Fruit fly (Drosophila melanogaster): Measurements from ENCODE around the gene CG31549.
A peak's percentile ranks its signal among the peaks of the same experiment; 100 is the strongest.

The CG31549 gene

DNA sequence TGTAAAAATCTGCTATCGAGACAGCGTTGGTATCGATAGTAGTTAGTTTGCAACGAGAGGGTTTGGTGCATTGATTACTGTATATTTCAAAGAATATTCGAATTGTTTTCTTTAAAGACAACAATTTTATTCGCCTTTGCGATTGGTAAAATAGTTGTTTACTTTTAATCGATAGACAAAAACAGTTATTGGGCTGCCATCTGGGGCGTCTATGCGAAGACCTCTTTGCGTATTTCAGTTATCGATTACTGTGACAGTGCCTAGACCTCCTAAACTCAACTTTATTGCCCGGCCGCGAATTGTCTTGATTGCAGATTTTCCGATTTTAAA lies 18.9 kb upstream of the CG31549 start, which contains the start of gene Atu:
Gene Atu (plus strand): TSS at position 245 of the 330 bp plus-strand sequence.
- TF ChIP-seq noc (tag; optimal IDR thresholded peaks at IDR 0.05): no peak

DNA sequence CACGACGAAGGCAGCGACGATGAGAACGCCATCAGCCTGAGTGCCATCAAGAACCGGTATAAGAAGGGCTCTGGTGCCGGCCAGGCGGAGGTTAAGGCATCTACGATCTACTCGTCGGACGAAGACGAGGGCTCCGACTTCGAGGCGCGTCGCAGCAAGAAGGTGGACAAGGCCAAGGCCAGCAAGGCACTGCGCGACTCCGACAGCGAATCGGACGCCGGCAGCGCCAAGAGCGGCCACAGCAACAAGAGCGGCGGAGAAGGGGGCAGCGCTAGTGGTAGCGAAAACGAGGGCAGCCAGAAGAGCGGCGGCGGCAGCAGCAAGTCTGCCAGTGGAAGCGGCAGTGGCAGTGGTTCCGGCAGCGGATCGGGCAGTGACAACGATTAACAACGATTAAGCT lies 16.5 kb upstream of the CG31549 start:
- no peak for TF ChIP-seq noc (tag; optimal IDR thresholded peaks at IDR 0.05)

DNA sequence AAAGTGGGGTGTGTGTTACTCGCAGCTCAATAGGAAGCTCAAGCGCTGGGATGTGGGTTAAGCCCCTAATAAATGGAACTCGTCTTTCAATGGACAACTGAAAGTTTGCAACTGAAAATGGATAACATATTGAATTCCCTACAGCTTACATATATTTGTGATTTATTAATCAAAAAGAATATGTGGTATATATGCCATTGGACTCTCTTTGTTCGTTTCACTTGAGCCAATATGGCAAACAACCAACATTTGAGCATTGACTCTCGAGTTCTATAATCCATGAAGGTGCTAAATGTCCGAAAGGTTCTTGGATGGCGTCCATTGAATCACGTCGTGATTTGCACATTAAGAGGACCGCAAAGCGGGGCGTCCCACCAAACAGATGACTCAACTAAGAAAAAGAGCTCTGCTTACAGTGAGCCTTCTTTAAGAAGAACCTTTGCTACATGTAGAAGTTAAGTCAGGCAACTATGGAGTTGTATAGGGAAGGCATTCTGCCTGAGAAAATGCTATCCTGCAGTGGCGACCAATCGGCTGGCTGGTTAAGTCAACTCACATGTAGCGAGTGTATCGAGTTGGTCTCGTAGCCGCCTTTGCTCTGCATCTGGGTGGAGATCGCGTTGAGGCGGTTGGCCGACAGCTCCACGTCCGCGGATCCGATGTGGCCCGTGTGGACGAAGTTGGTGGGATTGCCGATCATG lies 13.9 kb upstream of the CG31549 start:
- TF ChIP-seq noc (tag; optimal IDR thresholded peaks at IDR 0.05): no peak

DNA sequence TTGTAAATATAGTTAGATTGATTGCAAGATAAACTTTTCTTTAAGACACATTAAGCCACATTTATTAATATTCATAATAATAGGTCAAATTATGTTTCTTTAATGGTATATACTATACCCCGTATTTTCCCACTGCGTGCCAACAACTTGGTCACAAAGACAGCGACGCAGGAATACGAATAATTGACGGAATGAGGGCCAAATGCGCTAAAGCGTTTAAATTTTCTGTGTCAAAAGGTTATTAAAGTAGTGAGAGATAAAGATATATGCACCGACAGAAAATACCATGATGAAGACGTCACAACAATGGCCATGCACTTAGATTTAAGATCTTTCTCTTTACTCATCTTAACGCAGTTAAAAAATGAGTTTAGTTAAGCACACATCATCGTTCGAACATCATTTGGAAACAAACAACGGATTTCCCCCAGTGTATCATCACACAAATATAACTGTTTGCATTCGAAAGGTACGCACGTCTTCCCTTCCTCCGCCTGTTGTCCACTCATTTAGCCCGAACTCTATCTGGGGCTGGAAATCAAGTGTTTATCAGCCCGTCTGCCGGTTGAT lies 11.5 kb upstream of the CG31549 start:
- TF ChIP-seq noc (tag; optimal IDR thresholded peaks at IDR 0.05): peak; percentile 76

DNA sequence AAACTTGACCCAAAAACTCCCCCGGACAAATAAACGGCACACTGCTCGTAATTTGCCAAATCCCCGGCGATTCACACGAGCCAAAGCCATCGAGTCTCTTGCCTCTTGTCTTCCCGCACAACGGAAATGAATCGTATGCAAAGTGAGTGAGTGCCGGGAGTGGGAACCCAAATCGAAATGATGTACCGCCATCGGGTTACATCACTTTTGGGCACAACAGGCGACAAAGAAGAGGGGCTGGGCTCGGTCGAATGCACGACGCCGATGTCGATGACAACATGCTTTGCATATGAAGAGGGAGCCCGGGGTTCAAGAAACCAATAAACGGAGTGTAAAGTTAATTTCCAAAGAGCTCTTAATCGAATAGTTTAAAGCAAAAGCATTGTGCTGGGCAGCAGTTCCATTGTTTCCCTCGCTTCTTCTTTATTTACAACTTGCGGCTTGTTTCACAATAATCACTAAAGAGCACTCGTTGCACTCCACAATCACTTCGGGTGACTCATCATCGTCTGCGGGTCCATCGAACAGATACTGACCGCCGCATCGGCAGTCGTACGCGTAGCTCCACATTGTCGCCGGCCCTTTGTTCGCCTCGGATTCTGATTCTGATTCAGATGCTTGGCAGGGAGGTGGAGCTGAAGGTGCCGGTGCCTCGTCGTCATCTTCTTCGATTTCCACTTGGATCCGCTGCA lies 10.1 kb upstream of the CG31549 start:
- no peak for TF ChIP-seq noc (tag; optimal IDR thresholded peaks at IDR 0.05)

dm6 chr3R:5622406-5622752 lies 9.6 kb upstream of the CG31549 start:
- no peak for TF ChIP-seq noc (tag; optimal IDR thresholded peaks at IDR 0.05)

DNA sequence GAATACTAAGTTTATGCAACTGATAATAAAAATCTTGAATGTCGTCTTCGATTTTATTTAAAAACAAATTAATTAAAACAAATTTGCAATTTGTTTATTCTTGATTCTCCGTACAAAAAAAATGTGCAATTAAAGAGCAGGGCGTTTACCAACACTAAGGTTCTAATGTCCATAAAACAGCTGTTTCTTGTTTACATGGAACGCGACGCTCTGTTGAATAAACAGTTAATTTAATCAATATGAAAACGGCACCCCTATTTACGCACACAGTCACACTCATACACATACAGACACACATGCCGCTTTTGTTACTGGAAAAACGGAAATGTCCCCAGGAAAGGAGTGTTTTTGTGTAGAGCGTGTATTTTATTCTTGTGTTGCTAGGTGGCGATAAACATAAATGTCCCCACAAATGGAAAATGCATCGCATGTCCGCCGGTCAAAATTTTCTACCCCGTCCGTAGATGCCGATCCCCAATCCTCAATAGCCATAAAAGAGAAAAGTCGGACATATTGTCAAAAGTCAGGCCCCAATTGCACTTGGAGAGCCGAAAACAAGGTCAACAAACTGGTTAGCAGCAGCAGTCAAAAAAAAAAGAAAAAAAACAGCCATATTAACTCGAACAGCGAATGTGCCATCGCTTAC lies 8.9 kb upstream of the CG31549 start:
- TF ChIP-seq noc (tag; optimal IDR thresholded peaks at IDR 0.05): peak; percentile 46

- peak; percentile 80 for TF ChIP-seq noc (tag; optimal IDR thresholded peaks at IDR 0.05)
These were observed 7.7 kb upstream of the CG31549 start, which contains the start of the genes Dph4, Spec2 and RpL13A for dm6 chr3R:5624115-5624878. Gene Dph4, minus strand, starts transcription at chr3R:5624125. Gene Spec2, minus strand, starts transcription at chr3R:5624125. Gene RpL13A, plus strand, starts transcription at chr3R:5624474.

- no peak for TF ChIP-seq noc (tag; optimal IDR thresholded peaks at IDR 0.05)
These were observed 4.4 kb upstream of the CG31549 start, which contains the start of gene CG31551 for dm6 chr3R:5627552-5627951. Gene CG31551, plus strand, starts transcription at chr3R:5627852.

DNA sequence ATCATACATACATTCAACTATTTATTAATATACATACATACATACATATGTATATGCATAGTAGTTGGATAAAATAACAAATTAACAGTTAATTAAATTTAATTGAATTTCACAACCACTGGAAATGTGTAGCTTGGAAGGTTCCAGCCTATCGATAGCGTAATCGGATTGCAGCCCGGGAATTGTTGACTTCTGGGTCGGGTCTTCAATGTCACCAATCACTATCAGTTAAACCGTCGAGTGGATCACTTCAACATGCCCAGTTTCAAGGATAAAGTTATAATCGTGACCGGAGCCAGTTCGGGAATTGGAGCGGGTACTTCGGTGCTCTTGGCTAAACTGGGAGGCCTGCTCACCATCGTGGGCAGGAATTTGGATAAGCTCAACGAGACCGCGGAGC lies 1.4 kb downstream of the CG31549 start, which contains the start of gene CG12171:
Gene CG12171 (plus strand): TSS at position 191 of the 400 bp plus-strand sequence.
- TF ChIP-seq noc (tag; optimal IDR thresholded peaks at IDR 0.05): peak; percentile 18

DNA sequence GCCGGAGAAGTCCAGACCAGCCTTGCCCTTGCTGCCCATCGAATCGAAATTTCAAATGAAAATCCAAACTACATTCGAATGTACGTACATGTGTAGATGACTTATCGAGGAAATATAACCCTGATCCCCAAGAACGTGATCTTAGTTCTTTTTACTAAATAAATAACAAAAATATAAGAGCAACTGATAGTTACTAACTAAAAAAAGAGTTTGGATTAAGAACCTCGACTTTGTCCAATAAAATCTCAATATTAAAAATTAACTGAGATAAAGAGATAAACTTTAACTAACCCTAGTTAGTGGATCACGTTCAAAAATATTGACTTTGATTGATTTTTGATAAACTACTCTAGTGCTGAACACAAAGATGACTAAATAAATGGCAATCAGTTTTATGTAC lies 3.5 kb downstream of the CG31549 start, which contains the start of gene CG31546:
Gene CG31546 (minus strand): TSS at position 101 of the 400 bp plus-strand sequence.
- TF ChIP-seq noc (tag; optimal IDR thresholded peaks at IDR 0.05): no peak

DNA sequence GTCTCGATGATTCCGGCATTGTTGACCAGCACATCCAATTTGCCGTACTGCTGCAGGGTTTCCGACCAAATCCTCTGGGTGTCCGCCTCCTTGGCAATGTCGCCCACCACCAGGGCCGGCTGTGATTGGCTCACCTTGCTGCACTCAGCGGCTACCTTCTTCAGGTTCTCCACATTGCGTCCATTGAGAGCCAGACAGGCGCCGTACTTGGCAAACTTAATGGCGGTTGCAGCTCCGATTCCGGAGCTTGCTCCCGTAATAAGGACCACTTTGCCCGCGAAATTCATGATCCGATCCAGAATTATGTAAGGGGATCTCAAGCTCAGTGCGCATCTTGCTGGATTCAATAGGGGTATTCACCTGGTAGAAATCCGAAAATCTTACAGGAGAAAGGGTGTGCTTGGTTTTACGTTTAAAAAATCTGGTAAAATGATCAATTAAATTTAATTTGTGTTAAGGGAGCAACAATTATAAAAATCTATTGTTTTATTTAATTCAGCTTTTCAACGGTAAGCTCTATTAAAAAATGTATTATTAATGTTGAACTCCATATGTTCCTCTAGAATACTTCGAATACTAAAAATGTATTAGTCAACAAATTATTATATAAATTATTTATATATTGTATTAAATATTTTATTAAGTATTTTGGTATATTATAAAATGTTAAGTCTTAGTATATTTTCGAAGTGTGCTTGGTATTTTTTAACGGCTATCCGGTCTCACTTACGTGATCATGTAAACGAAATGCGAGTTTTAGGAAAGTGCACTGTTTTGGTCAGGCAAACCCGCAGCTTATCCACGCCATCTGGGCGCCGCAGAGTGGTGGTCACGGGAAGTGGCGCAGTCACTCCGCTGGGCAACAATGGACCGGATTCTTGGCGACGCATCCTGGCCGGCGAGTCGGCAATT lies 4.8 kb downstream of the CG31549 start, which contains the start of the genes CG31548 and CG12170:
Gene CG31548 (minus strand): TSS at position 334 of the 912 bp plus-strand sequence.
Gene CG12170 (plus strand): TSS at position 716 of the 912 bp plus-strand sequence.
- TF ChIP-seq noc (tag; optimal IDR thresholded peaks at IDR 0.05): peak; percentile 7

- TF ChIP-seq noc (tag; optimal IDR thresholded peaks at IDR 0.05): no peak
These were observed 11.4 kb downstream of the CG31549 start for dm6 chr3R:5643421-5643820.
